ENCODE assay signal across 1 fruit fly cellular context in the genomic region with DNA sequence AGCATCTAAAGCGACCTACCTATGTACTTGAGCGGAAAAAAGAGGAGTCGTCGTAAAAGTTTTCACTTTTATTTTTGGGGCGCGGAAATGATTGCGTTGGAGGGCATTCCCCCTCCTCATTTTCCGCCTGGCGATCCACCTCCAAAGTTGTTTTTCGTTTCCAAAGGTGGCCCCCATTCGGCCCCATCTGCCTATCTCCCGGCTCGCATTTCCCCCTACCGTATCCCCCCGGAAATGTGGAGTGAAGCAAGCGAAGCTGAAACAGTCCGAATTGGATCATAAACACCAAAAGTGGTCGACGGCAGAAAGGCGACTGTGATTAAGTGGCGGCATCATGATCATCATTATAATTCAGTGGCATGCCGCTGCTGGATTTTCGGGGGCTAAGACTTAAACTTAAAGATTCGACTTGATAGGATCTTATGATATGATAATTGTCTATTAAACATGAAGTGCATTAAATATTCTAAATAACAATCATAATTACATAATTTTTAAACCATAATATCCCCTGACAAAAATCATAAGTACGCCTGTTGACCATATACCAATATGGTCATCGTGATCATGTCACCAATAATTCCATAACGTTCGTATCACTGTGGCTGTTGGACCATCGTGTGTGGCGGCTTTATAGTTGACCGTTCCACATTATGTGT.
A peak's percentile ranks its signal among the peaks of the same experiment; 100 is the strongest.
TF ChIP-seq lines count a peak whose summit lies in the region.

No protein-coding gene starts in this region.

TF ChIP-seq in whole organism, embryonic, 481 proteins besides CTCF, POLR2A, EP300 and RAD21 (continued from another document):
- TF ChIP-seq HHEX (GFP tag; optimal IDR thresholded peaks at IDR 0.05; lab: Kevin White, UChicago) (peak; percentile 42), sisA (GFP tag; IDR thresholded peaks at IDR 0.05; lab: Robert Waterston, UW) (peak; percentile 77), CG18599 (GFP tag; optimal IDR thresholded peaks at IDR 0.05; lab: Kevin White, UChicago) (peak; percentile 88), Six4 (GFP tag; optimal IDR thresholded peaks at IDR 0.05; lab: Kevin White, UChicago) (peak; percentile 46), HLH54F (GFP tag; optimal IDR thresholded peaks at IDR 0.05; lab: Kevin White, UChicago) (peak; percentile 39), CG15696 (tag; optimal IDR thresholded peaks at IDR 0.05; lab: Kevin White, UChicago) (no peak), sens-2 (GFP tag; IDR thresholded peaks at IDR 0.05; lab: Robert Waterston, UW) (peak; percentile 72), sens (GFP tag; lab: Kevin White, UChicago) (peak; percentile 92), eyg (GFP tag; optimal IDR thresholded peaks at IDR 0.05; lab: Kevin White, UChicago) (no peak), tup (GFP tag; optimal IDR thresholded peaks at IDR 0.05; lab: Kevin White, UChicago) (no peak), zen2 (GFP tag; IDR thresholded peaks at IDR 0.05; lab: Robert Waterston, UW; ENCODE audit: partially characterized antibody) (no peak), stc (GFP tag; IDR thresholded peaks at IDR 0.05; lab: Robert Waterston, UW) (peak; percentile 65), CG11456 (GFP tag; IDR thresholded peaks at IDR 0.05; lab: Robert Waterston, UW) (peak; percentile 64; the same call in 1 of the 3 replicates)
TF ChIP-seq in whole organism, embryonic: peak in this region for 317.
